Fruit fly (Drosophila melanogaster) whole organism, pupa: ENCODE measurements around the gene mop.

Experiments
- CG15710 ChIP-seq: fragments of 200-800 bp; sonication (Bioruptor generic); optimal IDR thresholded peaks from 2 replicates; lab custom pipeline; 2018; ENCODE audit warnings: missing biosample characterization, mild to moderate bottlenecking, missing genetic modification characterization, moderate library complexity
- CG4496 ChIP-seq: fragments of 200-800 bp; sonication (Bioruptor generic); IDR thresholded peaks from 3 replicates; pipeline ENCODE4 v1.3.6; 2022; ENCODE audit warnings: missing biosample characterization, missing genetic modification characterization
- CG8159 ChIP-seq: fragments of 200-800 bp; sonication (Bioruptor generic); optimal IDR thresholded peaks from 3 replicates; lab custom pipeline; 2018; ENCODE audit warnings: missing biosample characterization, mild to moderate bottlenecking, missing genetic modification characterization, moderate library complexity
- fd96Ca ChIP-seq: fragments of 200-800 bp; sonication (Bioruptor generic); IDR thresholded peaks from 3 replicates; pipeline ENCODE4 v1.3.6; 2022; ENCODE audit warnings: missing biosample characterization, missing genetic modification characterization

The mop gene

dm6 chr3L:14728460-14728859, 47.5 kb downstream of the mop start, which contains the start of gene CG13473:
Gene CG13473 (plus strand): TSS chr3L:14728760.
- TF ChIP-seq CG15710 (tag; lab: Kevin White, UChicago) (no peak), CG4496 (no peak), fd96Ca (GFP tag; lab: Robert Waterston, UW) (no peak), CG8159 (tag; lab: Kevin White, UChicago) (no peak)
